Fruit fly (Drosophila melanogaster): ENCODE results near the gene Rcd5.
A peak's percentile ranks its signal among the peaks of the same experiment; 100 is the strongest.

Rcd5 gene

dm6 chr3L:4056812-4057211 is 16.5 kb downstream of the Rcd5 start:
- peak; percentile 72 for TF ChIP-seq Eip78C (GFP tag)
- TF ChIP-seq Sox102F (GFP tag; optimal IDR thresholded peaks at IDR 0.05), result no peak
- peak; percentile 6 for TF ChIP-seq svp (GFP tag)
- TF ChIP-seq Hr4 (GFP tag; optimal IDR thresholded peaks at IDR 0.05), result peak; percentile 63
- peak; percentile 40; the same call in 1 of the 3 replicates for TF ChIP-seq eg (GFP tag; IDR thresholded peaks at IDR 0.05)
- TF ChIP-seq CG15336 (GFP tag; IDR thresholded peaks at IDR 0.05), result peak; percentile 46
- TF ChIP-seq CG6276 (GFP tag; optimal IDR thresholded peaks at IDR 0.05), result no peak
- no peak for TF ChIP-seq CG6792 (GFP tag; optimal IDR thresholded peaks at IDR 0.05)
- TF ChIP-seq CG32006 (GFP tag; optimal IDR thresholded peaks at IDR 0.05), result peak; percentile 47
- TF ChIP-seq CG6163 (GFP tag; IDR thresholded peaks at IDR 0.05), result peak; percentile 41; the same call in 1 of the 3 replicates
- TF ChIP-seq CG8119 (GFP tag; IDR thresholded peaks at IDR 0.05), result peak; percentile 34; the same call in 2 of the 3 replicates

- TF ChIP-seq CG8319 (GFP tag; optimal IDR thresholded peaks at IDR 0.05) (no peak), svp (GFP tag) (peak; percentile 14), CG6808 (GFP tag; optimal IDR thresholded peaks at IDR 0.05) (no peak), CG1621 (tag; optimal IDR thresholded peaks at IDR 0.05) (no peak), Blimp-1 (GFP tag; optimal IDR thresholded peaks at IDR 0.05) (no peak), fd59A (GFP tag; optimal IDR thresholded peaks at IDR 0.05) (no peak), CG8119 (GFP tag; IDR thresholded peaks at IDR 0.05) (peak; percentile 29; the same call in 1 of the 3 replicates), net (GFP tag; optimal IDR thresholded peaks at IDR 0.05) (no peak), CG15336 (GFP tag; IDR thresholded peaks at IDR 0.05) (peak; percentile 38; the same call in 1 of the 2 replicates), Eip93F (GFP tag; optimal IDR thresholded peaks at IDR 0.05) (no peak), CG6276 (GFP tag; optimal IDR thresholded peaks at IDR 0.05) (no peak), Hr4 (GFP tag; optimal IDR thresholded peaks at IDR 0.05) (peak; percentile 13), CG8632 (GFP tag; optimal IDR thresholded peaks at IDR 0.05) (no peak), Hr38 (GFP tag; optimal IDR thresholded peaks at IDR 0.05) (no peak), dsx (GFP tag; optimal IDR thresholded peaks at IDR 0.05; ENCODE audit: poor library complexity, severe bottlenecking) (no peak), Eip78C (GFP tag) (no peak), Ets96B (tag; optimal IDR thresholded peaks at IDR 0.05) (no peak), esn (GFP tag; optimal IDR thresholded peaks at IDR 0.05) (no peak), achi (GFP tag; optimal IDR thresholded peaks at IDR 0.05) (peak; percentile 17), Sox14 (GFP tag; optimal IDR thresholded peaks at IDR 0.05) (no peak), Sox102F (GFP tag; optimal IDR thresholded peaks at IDR 0.05) (no peak), CG6854 (GFP tag; optimal IDR thresholded peaks at IDR 0.05) (no peak), Lpt (GFP tag; optimal IDR thresholded peaks at IDR 0.05) (no peak)
Observed at dm6 chr3L:4059293-4059820, 19.0 kb downstream of the Rcd5 start, which contains the start of gene Ugt305A1. Gene Ugt305A1, plus strand, starts transcription at chr3L:4059770.

- TF ChIP-seq CG6808 (GFP tag; optimal IDR thresholded peaks at IDR 0.05) (no peak), net (GFP tag; optimal IDR thresholded peaks at IDR 0.05) (no peak), Eip93F (GFP tag; optimal IDR thresholded peaks at IDR 0.05) (no peak)
Observed at dm6 chr3L:4061921-4062474, 21.7 kb downstream of the Rcd5 start, which contains the start of gene dib. Gene dib, plus strand, starts transcription at chr3L:4062292.

dm6 chr3L:4068368-4068767 is 28.0 kb downstream of the Rcd5 start:
- TF ChIP-seq eg (GFP tag; IDR thresholded peaks at IDR 0.05) (peak; percentile 57; the same call in 2 of the 3 replicates), CG34406 (GFP tag; optimal IDR thresholded peaks at IDR 0.05) (no peak), CG15336 (GFP tag; IDR thresholded peaks at IDR 0.05) (peak; percentile 44; the same call in 1 of the 2 replicates), Lpt (GFP tag; optimal IDR thresholded peaks at IDR 0.05) (peak; percentile 33), CG32006 (GFP tag; optimal IDR thresholded peaks at IDR 0.05) (no peak), dac (GFP tag; optimal IDR thresholded peaks at IDR 0.05) (peak; percentile 6), CG6276 (GFP tag; optimal IDR thresholded peaks at IDR 0.05) (peak; percentile 70), CG11902 (GFP tag; optimal IDR thresholded peaks at IDR 0.05) (no peak), CG11762 (GFP tag; optimal IDR thresholded peaks at IDR 0.05; ENCODE audit: insufficient read depth) (no peak), CG9139 (GFP tag; optimal IDR thresholded peaks at IDR 0.05) (no peak), fkh (GFP tag; optimal IDR thresholded peaks at IDR 0.05) (no peak), Gug (GFP tag; IDR thresholded peaks at IDR 0.05) (no peak), CG6792 (GFP tag; optimal IDR thresholded peaks at IDR 0.05) (no peak), Hr38 (GFP tag; optimal IDR thresholded peaks at IDR 0.05) (no peak), CG6163 (GFP tag; IDR thresholded peaks at IDR 0.05) (0 out of 3 replicates have a peak, but pooled peaks have one; percentile 16), CG11294 (GFP tag; IDR thresholded peaks at IDR 0.05) (no peak), net (GFP tag; optimal IDR thresholded peaks at IDR 0.05) (no peak), CG1621 (tag; optimal IDR thresholded peaks at IDR 0.05) (no peak), Sox102F (GFP tag; optimal IDR thresholded peaks at IDR 0.05) (no peak), CG3032 (tag; optimal IDR thresholded peaks at IDR 0.05) (no peak), svp (GFP tag) (peak; percentile 83), Blimp-1 (GFP tag; optimal IDR thresholded peaks at IDR 0.05) (no peak), CG8119 (GFP tag; IDR thresholded peaks at IDR 0.05) (0 out of 3 replicates have a peak, but pooled peaks have one; percentile 33), spab (GFP tag; optimal IDR thresholded peaks at IDR 0.05) (no peak), Met (GFP tag; optimal IDR thresholded peaks at IDR 0.05) (no peak), CG7368 (GFP tag; optimal IDR thresholded peaks at IDR 0.05) (no peak), CG31627 (GFP tag; optimal IDR thresholded peaks at IDR 0.05) (no peak), CG16779 (tag; optimal IDR thresholded peaks at IDR 0.05) (peak; percentile 50)
